Worm (Caenorhabditis elegans): ENCODE data around the gene pek-1.

pek-1 gene

DNA sequence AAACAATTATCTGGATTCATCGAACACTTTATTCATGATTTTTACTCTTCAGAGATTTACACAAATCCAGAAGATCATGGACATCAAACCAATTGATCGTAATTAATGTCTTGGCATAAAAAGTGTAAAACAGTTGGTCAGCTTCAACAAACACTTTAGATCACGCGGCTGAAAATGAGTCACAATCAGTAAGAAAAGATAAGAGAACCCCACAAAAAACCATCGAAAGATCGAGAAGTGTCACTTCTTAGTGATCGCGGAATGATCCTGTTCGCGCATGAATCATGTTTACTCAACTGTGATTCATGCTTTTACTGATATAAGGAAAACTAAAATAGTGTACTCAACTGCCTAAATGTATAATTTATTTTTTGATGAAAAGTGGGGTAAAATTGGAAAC, 5.2 kb downstream of the pek-1 start (continued):
- TF ChIP-seq aha-1 (tag) (peak; percentile 95), jun-1 (tag; optimal IDR thresholded peaks at IDR 0.05) (no peak), zfp-2 (tag; optimal IDR thresholded peaks at IDR 0.05) (no peak), nhr-10 (tag; optimal IDR thresholded peaks at IDR 0.05) (no peak), mdt-29 (GFP tag; IDR thresholded peaks at IDR 0.05) (peak; percentile 47; the same call in 1 of the 2 replicates), T26A8.4 (GFP tag; IDR thresholded peaks at IDR 0.05) (no peak)

DNA sequence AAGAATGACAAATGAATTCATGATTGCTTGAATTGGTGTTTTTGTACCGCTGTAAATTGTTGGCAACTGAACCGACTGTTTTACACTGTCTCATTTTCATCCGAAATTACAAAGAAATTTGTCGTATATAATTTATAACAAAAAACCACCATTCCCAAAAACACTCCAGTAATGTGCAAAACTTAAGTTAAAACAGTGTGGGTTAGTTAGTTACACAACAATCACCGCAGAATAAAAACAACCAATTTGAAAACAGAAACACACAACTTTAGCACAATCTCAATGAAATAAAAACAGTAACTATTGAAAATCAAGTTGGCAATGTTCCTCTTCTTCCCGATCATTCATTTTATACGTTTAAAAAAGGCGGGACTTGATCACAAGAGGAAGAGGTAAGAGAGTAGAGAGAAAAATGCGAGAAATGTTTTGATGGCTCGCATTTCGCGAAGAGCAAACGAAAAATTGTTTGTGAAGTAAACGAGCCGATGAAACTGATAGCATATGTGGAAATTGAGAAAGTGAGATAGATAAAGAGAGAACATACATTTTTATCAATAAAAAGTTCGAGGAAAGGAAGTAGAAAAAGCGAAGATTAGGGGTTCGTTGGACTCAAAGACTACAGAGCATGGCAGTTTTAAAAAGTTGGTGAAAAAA, 6.9 kb downstream of the pek-1 start, which contains the start of gene F08B12.4:
Gene F08B12.4, minus strand, starts transcription at position 51 of the 654 bp plus-strand sequence.
- no peak for TF ChIP-seq lin-38 (GFP tag; IDR thresholded peaks at IDR 0.05)
- TF ChIP-seq unc-62 (GFP tag; optimal IDR thresholded peaks at IDR 0.05 in 1 of 2) = no peak
- TF ChIP-seq unc-62 (tag; optimal IDR thresholded peaks at IDR 0.05) = no peak
- peak; percentile 36; the same call in 1 of the 2 replicates for TF ChIP-seq nhr-42 (GFP tag; IDR thresholded peaks at IDR 0.05)
- no peak for TF ChIP-seq spr-3 (GFP tag; optimal IDR thresholded peaks at IDR 0.05)
- TF ChIP-seq pha-4 (GFP tag; IDR thresholded peaks at IDR 0.05) = no peak
- no peak for TF ChIP-seq pha-4 (tag; optimal IDR thresholded peaks at IDR 0.05)
- no peak for TF ChIP-seq nhr-10 (tag; optimal IDR thresholded peaks at IDR 0.05)
- TF ChIP-seq unc-39 (tag; optimal IDR thresholded peaks at IDR 0.05) = no peak
- TF ChIP-seq ama-1 (optimal IDR thresholded peaks at IDR 0.05) = peak; percentile 47
- no peak for TF ChIP-seq daf-8 (GFP tag; IDR thresholded peaks at IDR 0.05)
- TF ChIP-seq dve-1 (tag; optimal IDR thresholded peaks at IDR 0.05; ENCODE audit: insufficient read depth) = peak; percentile 81
- no peak for TF ChIP-seq snpc-1.2 (GFP tag; IDR thresholded peaks at IDR 0.05)
- peak; percentile 51; the same call in 1 of the 2 replicates for TF ChIP-seq php-3 (GFP tag; IDR thresholded peaks at IDR 0.05)
- no peak for TF ChIP-seq dmd-9 (GFP tag; IDR thresholded peaks at IDR 0.05)
- TF ChIP-seq vab-7 (GFP tag; IDR thresholded peaks at IDR 0.05) = no peak
- no peak for TF ChIP-seq ceh-62 (tag; optimal IDR thresholded peaks at IDR 0.05)
- TF ChIP-seq nhr-102 (tag; optimal IDR thresholded peaks at IDR 0.05) = no peak
- no peak for TF ChIP-seq ceh-28 (tag; optimal IDR thresholded peaks at IDR 0.05)
- TF ChIP-seq lin-1 (GFP tag; IDR thresholded peaks at IDR 0.05) = no peak
- no peak for TF ChIP-seq lir-3 (tag; optimal IDR thresholded peaks at IDR 0.05)
- peak; percentile 11 for TF ChIP-seq T20F7.1 (GFP tag; optimal IDR thresholded peaks at IDR 0.05)
- TF ChIP-seq daf-16 (GFP tag; optimal IDR thresholded peaks at IDR 0.05) = peak in 1 of 2 experiments; percentile 27
- peak; percentile 83 for TF ChIP-seq daf-16 (tag; optimal IDR thresholded peaks at IDR 0.05)
- peak; percentile 65 for TF ChIP-seq hlh-11 (tag; optimal IDR thresholded peaks at IDR 0.05)
- TF ChIP-seq jun-1 (tag; optimal IDR thresholded peaks at IDR 0.05) = no peak
- no peak for TF ChIP-seq rbr-2 (tag; optimal IDR thresholded peaks at IDR 0.05)
- TF ChIP-seq nhr-237 (tag; optimal IDR thresholded peaks at IDR 0.05) = no peak
- no peak for TF ChIP-seq F10B5.3 (tag; optimal IDR thresholded peaks at IDR 0.05)
- TF ChIP-seq pqm-1 (tag; optimal IDR thresholded peaks at IDR 0.05) = peak; percentile 69
- no peak for TF ChIP-seq dmd-8 (GFP tag; IDR thresholded peaks at IDR 0.05)
- TF ChIP-seq hif-1 (tag; optimal IDR thresholded peaks at IDR 0.05) = no peak
- no peak for TF ChIP-seq dpl-1 (GFP tag; optimal IDR thresholded peaks at IDR 0.05)
- TF ChIP-seq nhr-11 (tag; optimal IDR thresholded peaks at IDR 0.05) = peak; percentile 41
- TF ChIP-seq ceh-44 (GFP tag; IDR thresholded peaks at IDR 0.05) = no peak
- TF ChIP-seq egl-43 (GFP tag; IDR thresholded peaks at IDR 0.05) = no peak
- TF ChIP-seq fkh-10 (GFP tag; optimal IDR thresholded peaks at IDR 0.05) = no peak
- no peak for TF ChIP-seq nhr-111 (GFP tag; optimal IDR thresholded peaks at IDR 0.05)
- no peak for TF ChIP-seq lin-13 (GFP tag; optimal IDR thresholded peaks at IDR 0.05)
- no peak for TF ChIP-seq saeg-2 (GFP tag; IDR thresholded peaks at IDR 0.05)
- TF ChIP-seq fos-1 (tag; optimal IDR thresholded peaks at IDR 0.05) = no peak
- TF ChIP-seq cey-2 (tag; optimal IDR thresholded peaks at IDR 0.05; ENCODE audit: borderline replicate concordance, insufficient read depth) = no peak
- no peak for TF ChIP-seq ZK337.2 (GFP tag; IDR thresholded peaks at IDR 0.05)
- TF ChIP-seq aly-2 (tag; optimal IDR thresholded peaks at IDR 0.05) = no peak
- no peak for TF ChIP-seq Y5F2A.4 (GFP tag; optimal IDR thresholded peaks at IDR 0.05)
- TF ChIP-seq mes-2 (tag; optimal IDR thresholded peaks at IDR 0.05; ENCODE audit: poor library complexity, severe bottlenecking) = no peak
